Fruit fly (Drosophila melanogaster) whole organism, embryonic: ENCODE results near the gene Acp76A.

ENCODE experiments used
- Atf3 ChIP-seq: fragments of 200-800 bp; sonication (Bioruptor generic); optimal IDR thresholded peaks from 3 replicates; lab custom pipeline; 2016; ENCODE audit warnings: missing biosample characterization, missing genetic modification characterization
- Bteb2 ChIP-seq: fragments of 200-800 bp; sonication (Bioruptor generic); optimal IDR thresholded peaks from 2 replicates; lab custom pipeline; 2016; ENCODE audit warnings: missing biosample characterization, missing genetic modification characterization
- CG10274 ChIP-seq: fragments of 200-800 bp; sonication (Bioruptor generic); optimal IDR thresholded peaks from 3 replicates; lab custom pipeline; 2017; ENCODE audit warnings: missing biosample characterization, mild to moderate bottlenecking, missing genetic modification characterization
- CG11560 ChIP-seq: fragments of 200-800 bp; sonication (Bioruptor generic); IDR thresholded peaks from 3 replicates; pipeline ENCODE4 v1.3.6; 2022; ENCODE audit warnings: missing biosample characterization, missing genetic modification characterization
- CG11695 ChIP-seq: fragments of 200-800 bp; sonication (Bioruptor generic); IDR thresholded peaks from 3 replicates; pipeline ENCODE4 v1.3.6; 2022; ENCODE audit warnings: missing biosample characterization, missing genetic modification characterization
- CG11696 ChIP-seq: fragments of 200-800 bp; sonication (Bioruptor generic); IDR thresholded peaks from 2 replicates; pipeline ENCODE4 v1.3.6; 2022; ENCODE audit warnings: missing biosample characterization, missing genetic modification characterization
- CG12104 ChIP-seq: fragments of 200-800 bp; sonication (Bioruptor generic); optimal IDR thresholded peaks from 3 replicates; lab custom pipeline; 2016; ENCODE audit warnings: missing biosample characterization, missing genetic modification characterization
- CG14860 ChIP-seq: fragments of 200-800 bp; sonication (Bioruptor generic); IDR thresholded peaks from 3 replicates; pipeline ENCODE4 v1.3.6; 2022; ENCODE audit warnings: missing biosample characterization, missing genetic modification characterization; ENCODE audit not compliant: partially characterized antibody
- CG15269 ChIP-seq: fragments of 200-800 bp; sonication (Bioruptor generic); optimal IDR thresholded peaks from 2 replicates; lab custom pipeline; 2018; ENCODE audit warnings: missing biosample characterization, mild to moderate bottlenecking, missing genetic modification characterization, moderate library complexity
- CG16813 ChIP-seq: fragments of 200-800 bp; sonication (Bioruptor generic); IDR thresholded peaks from 3 replicates; pipeline ENCODE4 v1.3.6; 2022; ENCODE audit warnings: missing biosample characterization, missing genetic modification characterization; ENCODE audit not compliant: partially characterized antibody
- CG16863 ChIP-seq: fragments of 200-800 bp; sonication (Bioruptor generic); optimal IDR thresholded peaks from 3 replicates; lab custom pipeline; 2016; ENCODE audit warnings: missing biosample characterization, missing genetic modification characterization
- CG17612 ChIP-seq: fragments of 200-800 bp; sonication (Bioruptor generic); IDR thresholded peaks from 2 replicates; pipeline ENCODE4 v1.3.6; 2022; ENCODE audit warnings: missing biosample characterization, missing genetic modification characterization
- CG18599 ChIP-seq: fragments of 200-800 bp; sonication (Bioruptor generic); optimal IDR thresholded peaks from 3 replicates; lab custom pipeline; 2017; ENCODE audit warnings: missing biosample characterization, missing genetic modification characterization, mild to moderate bottlenecking, moderate library complexity, missing genetic modification reagents
- CG3163 ChIP-seq: fragments of 200-800 bp; sonication (Bioruptor generic); optimal IDR thresholded peaks from 3 replicates; lab custom pipeline; 2016; ENCODE audit warnings: missing biosample characterization, missing genetic modification characterization
- CG4360 ChIP-seq: fragments of 200-800 bp; sonication (Bioruptor generic); IDR thresholded peaks from 2 replicates; pipeline ENCODE4 v1.3.6; 2022; ENCODE audit warnings: missing biosample characterization, missing genetic modification characterization
- CG6175 ChIP-seq: fragments of 200-800 bp; sonication (Bioruptor generic); IDR thresholded peaks from 3 replicates; pipeline ENCODE4 v1.3.6; 2022; ENCODE audit warnings: missing biosample characterization, missing genetic modification characterization
- CG6254 ChIP-seq: fragments of 200-800 bp; sonication (Bioruptor generic); optimal IDR thresholded peaks from 3 replicates; lab custom pipeline; 2017; ENCODE audit warnings: mild to moderate bottlenecking, missing biosample characterization, missing genetic modification reagents, missing genetic modification characterization
- CG7372 ChIP-seq: fragments of 200-800 bp; sonication (Bioruptor generic); IDR thresholded peaks from 2 replicates; pipeline ENCODE4 v1.3.6; 2022; ENCODE audit warnings: missing biosample characterization, missing genetic modification characterization
- CG9215 ChIP-seq: fragments of 200-800 bp; sonication (Bioruptor generic); IDR thresholded peaks from 2 replicates; pipeline ENCODE4 v1.3.6; 2022; ENCODE audit warnings: missing biosample characterization, missing genetic modification characterization
- CG9437 ChIP-seq: fragments of 200-800 bp; sonication (Bioruptor generic); optimal IDR thresholded peaks from 2 replicates; lab custom pipeline; 2018; ENCODE audit warnings: missing biosample characterization, mild to moderate bottlenecking, missing genetic modification characterization
- CG9609 ChIP-seq: fragments of 200-800 bp; sonication (Bioruptor generic); optimal IDR thresholded peaks from 3 replicates; lab custom pipeline; 2016; ENCODE audit warnings: missing biosample characterization, missing genetic modification characterization
- Fer2 ChIP-seq: fragments of 200-800 bp; sonication (Bioruptor generic); optimal IDR thresholded peaks from 2 replicates; lab custom pipeline; 2018; ENCODE audit warnings: missing biosample characterization, mild to moderate bottlenecking, missing genetic modification characterization, moderate library complexity
- HLHmδ ChIP-seq: fragments of 200-800 bp; sonication (Bioruptor generic); optimal IDR thresholded peaks from 2 replicates; lab custom pipeline; 2018; ENCODE audit warnings: missing biosample characterization, mild to moderate bottlenecking, missing genetic modification characterization, moderate library complexity
- HmgZ ChIP-seq: fragments of 200-800 bp; sonication (Bioruptor generic); optimal IDR thresholded peaks from 2 replicates; lab custom pipeline; 2018; ENCODE audit warnings: missing biosample characterization, mild to moderate bottlenecking, missing genetic modification characterization
- Hmr ChIP-seq: fragments of 200-800 bp; sonication (Bioruptor generic); optimal IDR thresholded peaks from 3 replicates; lab custom pipeline; 2017; ENCODE audit warnings: mild to moderate bottlenecking, missing biosample characterization, missing genetic modification reagents, missing genetic modification characterization
- Lhr ChIP-seq: fragments of 200-800 bp; sonication (Bioruptor generic); optimal IDR thresholded peaks from 3 replicates; lab custom pipeline; 2017; ENCODE audit warnings: mild to moderate bottlenecking, missing biosample characterization, missing genetic modification reagents, missing genetic modification characterization
- Mad ChIP-seq: fragments of 200-800 bp; sonication (Bioruptor generic); optimal IDR thresholded peaks from 2 replicates; lab custom pipeline; 2016; ENCODE audit warnings: missing biosample characterization, missing genetic modification characterization
- NK7.1 ChIP-seq: fragments of 200-800 bp; sonication (Bioruptor generic); optimal IDR thresholded peaks from 3 replicates; lab custom pipeline; 2016; ENCODE audit warnings: missing biosample characterization, missing genetic modification characterization
- Tbp ChIP-seq: fragments of >200 bp; optimal IDR thresholded peaks from 2 replicates; lab custom pipeline; 2018; ENCODE audit warnings: missing biosample characterization, missing genetic modification characterization
- abd-A ChIP-seq: fragments of 200-800 bp; sonication (Bioruptor generic); optimal IDR thresholded peaks from 3 replicates; lab custom pipeline; 2019; ENCODE audit warnings: missing biosample characterization, mild to moderate bottlenecking, missing genetic modification characterization, moderate library complexity
- al ChIP-seq: fragments of 200-800 bp; sonication (Bioruptor generic); IDR thresholded peaks from 2 replicates; pipeline ENCODE4 v1.3.6; 2022; ENCODE audit warnings: missing biosample characterization, missing genetic modification characterization
- bcd ChIP-seq: fragments of 200-800 bp; sonication (Bioruptor generic); optimal IDR thresholded peaks from 2 replicates; lab custom pipeline; 2017; ENCODE audit warnings: missing biosample characterization, mild to moderate bottlenecking, missing genetic modification characterization
- bsh ChIP-seq, 2 experiments: fragments of 200-800 bp; sonication (Bioruptor generic); optimal IDR thresholded peaks; 2 replicates each; lab custom pipeline; 2017 to 2018; ENCODE audit warnings: mild to moderate bottlenecking in 2 of 2, missing biosample characterization in 2 of 2, missing genetic modification characterization in 2 of 2, moderate library complexity in 1 of 2
- croc ChIP-seq: fragments of 200-800 bp; sonication (Bioruptor generic); conservative IDR thresholded peaks from 3 replicates; pipeline ENCODE4 v1.3.6; 2022; ENCODE audit warnings: missing biosample characterization, missing genetic modification characterization
- dpn ChIP-seq, 2 experiments: fragments of 200-800 bp; sonication (Bioruptor generic); optimal IDR thresholded peaks; 3 replicates each; lab custom pipeline; 2016; ENCODE audit warnings: missing biosample characterization in 2 of 2, missing genetic modification characterization in 2 of 2
- eve ChIP-seq, 2 experiments: fragments of >200 bp; optimal IDR thresholded peaks; 2 replicates each; lab custom pipeline; 2017; ENCODE audit warnings: missing biosample characterization in 2 of 2, missing genetic modification characterization in 2 of 2
- ham ChIP-seq: fragments of 200-800 bp; sonication (Bioruptor generic); IDR thresholded peaks from 2 replicates; pipeline ENCODE4 v1.3.6; 2022; ENCODE audit warnings: missing biosample characterization, missing genetic modification characterization
- hth ChIP-seq: fragments of >200 bp; optimal IDR thresholded peaks from 2 replicates; lab custom pipeline; 2017; ENCODE audit warnings: inconsistent platforms
- kah ChIP-seq: fragments of 200-800 bp; sonication (Bioruptor generic); optimal IDR thresholded peaks from 2 replicates; lab custom pipeline; 2018; ENCODE audit warnings: missing biosample characterization, mild to moderate bottlenecking, missing genetic modification characterization
- ken ChIP-seq: fragments of 200-800 bp; sonication (Bioruptor generic); IDR thresholded peaks from 3 replicates; pipeline ENCODE4 v1.3.6; 2022; ENCODE audit warnings: missing biosample characterization, missing genetic modification characterization
- onecut ChIP-seq: fragments of 200-800 bp; sonication (Bioruptor generic); IDR thresholded peaks from 2 replicates; pipeline ENCODE4 v1.3.6; 2022; ENCODE audit warnings: missing biosample characterization, missing genetic modification characterization
- pros ChIP-seq: fragments of 200-800 bp; sonication (Bioruptor generic); optimal IDR thresholded peaks from 3 replicates; lab custom pipeline; 2019; ENCODE audit warnings: missing biosample characterization, mild to moderate bottlenecking, missing genetic modification characterization, moderate library complexity
- pum ChIP-seq: fragments of 200-800 bp; sonication (Bioruptor generic); optimal IDR thresholded peaks from 2 replicates; lab custom pipeline; 2016; ENCODE audit warnings: missing biosample characterization, missing genetic modification characterization
- ranshi ChIP-seq: fragments of 200-800 bp; sonication (Bioruptor generic); IDR thresholded peaks from 2 replicates; pipeline ENCODE4 v1.3.6; 2022; ENCODE audit warnings: missing biosample characterization, missing genetic modification characterization
- ro ChIP-seq: fragments of 200-800 bp; sonication (Bioruptor generic); IDR thresholded peaks from 2 replicates; pipeline ENCODE4 v1.3.6; 2022; ENCODE audit warnings: missing biosample characterization, missing genetic modification characterization
- sc ChIP-seq, 3 experiments: fragments of >200 bp in 2 of 3; fragments of 200-800 bp in 1 of 3; sonication (Bioruptor generic) in 1 of 3; optimal IDR thresholded peaks; 2 replicates in 2 of 3; 3 replicates in 1 of 3; lab custom pipeline; 2017; ENCODE audit warnings: mild to moderate bottlenecking in 1 of 3, missing biosample characterization in 1 of 3, missing genetic modification characterization in 1 of 3, missing genetic modification reagents in 1 of 3
- sim ChIP-seq: fragments of 200-800 bp; sonication (Bioruptor generic); IDR thresholded peaks from 2 replicates; pipeline ENCODE4 v1.3.6; 2022; ENCODE audit warnings: missing biosample characterization, missing genetic modification characterization
- so ChIP-seq: fragments of 200-800 bp; sonication (Bioruptor generic); IDR thresholded peaks from 3 replicates; pipeline ENCODE4 v1.3.6; 2022; ENCODE audit warnings: missing biosample characterization, missing genetic modification characterization
- unc-4 ChIP-seq: fragments of 200-800 bp; sonication (Bioruptor generic); IDR thresholded peaks from 2 replicates; pipeline ENCODE4 v1.3.6; 2022; ENCODE audit warnings: missing biosample characterization, missing genetic modification characterization; ENCODE audit not compliant: partially characterized antibody
- wek ChIP-seq: fragments of 200-800 bp; sonication (Bioruptor generic); optimal IDR thresholded peaks from 3 replicates; lab custom pipeline; 2018; ENCODE audit warnings: missing biosample characterization, mild to moderate bottlenecking, missing genetic modification characterization, moderate library complexity
- zfh2 ChIP-seq: fragments of 200-800 bp; sonication (Bioruptor generic); optimal IDR thresholded peaks from 2 replicates; lab custom pipeline; 2016; ENCODE audit warnings: missing biosample characterization, missing genetic modification characterization

Gene Acp76A

DNA sequence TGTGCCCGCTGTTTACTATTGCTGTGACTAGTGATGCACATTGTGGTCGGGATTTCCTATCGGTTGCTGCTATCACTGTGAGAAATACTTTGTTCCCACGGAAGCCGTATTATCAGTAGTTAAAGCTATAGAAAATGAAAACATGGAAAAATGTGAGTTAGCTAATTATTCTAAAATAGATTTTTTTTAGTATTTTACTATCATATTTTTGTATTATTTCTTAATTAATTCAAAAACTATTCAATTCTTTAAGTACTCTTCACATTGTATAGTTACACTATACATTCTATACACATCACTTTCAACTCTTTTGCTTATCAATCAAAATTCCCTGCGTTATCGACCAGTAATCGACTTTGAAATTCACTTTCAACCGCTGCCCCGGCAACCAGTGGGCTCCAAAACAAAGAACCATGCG, 45.8 kb upstream of the Acp76A start, which contains the start of the genes Naxd and CG14079 (continued):
- TF ChIP-seq Lhr (GFP tag; lab: Kevin White, UChicago) (peak; percentile 27), CG6175 (GFP tag; lab: Robert Waterston, UW) (no peak), Tbp (no peak), CG9215 (no peak), CG16863 (GFP tag; lab: Kevin White, UChicago) (peak; percentile 8), kah (no peak), CG4360 (GFP tag; lab: Robert Waterston, UW) (no peak), NK7.1 (GFP tag; lab: Kevin White, UChicago) (no peak), CG3163 (peak; percentile 3), wek (GFP tag; lab: Kevin White, UChicago) (no peak), bcd (peak; percentile 58), Fer2 (no peak), CG11696 (GFP tag; lab: Robert Waterston, UW) (no peak), hth (no peak), CG10274 (GFP tag; lab: Kevin White, UChicago) (no peak), abd-A (tag; lab: Kevin White, UChicago) (no peak), croc (0 out of 3 replicates have a peak, but pooled peaks have one; percentile 14), pros (GFP tag; lab: Kevin White, UChicago) (no peak), CG18599 (no peak), CG7372 (no peak), CG11695 (peak; percentile 49; the same call in 1 of the 3 replicates), Hmr (peak; percentile 68), CG9609 (GFP tag; lab: Kevin White, UChicago) (peak; percentile 21), ro (GFP tag; lab: Robert Waterston, UW) (no peak), dpn (GFP tag; optimal IDR thresholded peaks at IDR 0.05; lab: Kevin White, UChicago) (peak; percentile 34 to 70), bsh (GFP tag; optimal IDR thresholded peaks at IDR 0.05; lab: Kevin White, UChicago) (peak in 1 of 2 experiments; percentile 78), CG12104 (GFP tag; lab: Kevin White, UChicago) (no peak), unc-4 (GFP tag; lab: Robert Waterston, UW) (no peak), HmgZ (tag; lab: Kevin White, UChicago) (peak; percentile 55), CG6254 (GFP tag; lab: Kevin White, UChicago) (no peak), CG11560 (tag; lab: Robert Waterston, UW) (0 out of 3 replicates have a peak, but pooled peaks have one; percentile 31), zfh2 (peak; percentile 42), so (GFP tag; lab: Robert Waterston, UW) (peak; percentile 45; the same call in 1 of the 3 replicates), al (peak; percentile 49; the same call in 1 of the 2 replicates), onecut (GFP tag; lab: Robert Waterston, UW) (no peak), ham (GFP tag; lab: Robert Waterston, UW) (no peak), sc (optimal IDR thresholded peaks at IDR 0.05; lab: Kevin White, UChicago) (no peak), sc (GFP tag; optimal IDR thresholded peaks at IDR 0.05; lab: Kevin White, UChicago) (peak; percentile 15), Atf3 (no peak), CG9437 (GFP tag; lab: Kevin White, UChicago) (peak; percentile 40), ranshi (GFP tag; lab: Robert Waterston, UW) (peak; percentile 59; the same call in 1 of the 2 replicates), pum (GFP tag; lab: Kevin White, UChicago) (peak; percentile 45), sim (no peak), CG17612 (GFP tag; lab: Robert Waterston, UW) (no peak), CG16813 (GFP tag; lab: Robert Waterston, UW) (no peak), CG15269 (peak; percentile 77), eve (GFP tag; optimal IDR thresholded peaks at IDR 0.05; lab: Kevin White, UChicago) (no peak), HLHmδ (GFP tag; lab: Kevin White, UChicago) (no peak), Bteb2 (peak; percentile 7), ken (GFP tag; lab: Robert Waterston, UW) (peak; percentile 76), Mad (GFP tag; lab: Kevin White, UChicago) (peak; percentile 7), CG14860 (GFP tag; lab: Robert Waterston, UW) (no peak)
